Worm (Caenorhabditis elegans) whole organism, young adult: ENCODE measurements around the gene his-18.

ENCODE experiments used
- him-1 ChIP-seq: sonication (generic microtip); optimal IDR thresholded peaks from 2 replicates; lab custom pipeline; 2016; ENCODE audit warnings: missing genotype, missing genetic modification reagents, missing genetic modification characterization, missing compliant biosample characterization
- madf-3 ChIP-seq: fragments of 200-800 bp; sonication (Bioruptor generic); IDR thresholded peaks from 2 replicates; pipeline ENCODE4 v1.3.6; 2022; ENCODE audit warnings: missing genetic modification reagents, missing genetic modification characterization, missing compliant biosample characterization
- sdz-38 ChIP-seq: sonication (generic microtip); optimal IDR thresholded peaks from 2 replicates; lab custom pipeline; 2016; ENCODE audit warnings: missing genotype, missing genetic modification characterization, missing compliant biosample characterization
- unc-62 ChIP-seq: fragments of 150-350 bp; optimal IDR thresholded peaks from 2 replicates; lab custom pipeline; 2014; ENCODE audit warnings: missing biosample characterization, missing genetic modification reagents, missing genetic modification characterization

ce11 chrV:8927715-8928114 is 29.7 kb downstream of the his-18 start:
- TF ChIP-seq unc-62 (GFP tag; lab: Kevin White, UChicago), result no peak
- TF ChIP-seq madf-3, result no peak
- no peak for TF ChIP-seq him-1
- no peak for TF ChIP-seq sdz-38 (tag; lab: Kevin White, UChicago)
